Worm (Caenorhabditis elegans): ENCODE measurements around the gene F02A9.7.
A peak's percentile ranks its signal among the peaks of the same experiment; 100 is the strongest.

Gene F02A9.7

ce11 chrIII:9110270-9110669 is 34.8 kb upstream of the F02A9.7 start:
- no peak for TF ChIP-seq hrde-1 (tag; optimal IDR thresholded peaks at IDR 0.05; ENCODE audit: borderline replicate concordance)
- 0 out of 2 replicates have a peak, but pooled peaks have one; percentile 10 for TF ChIP-seq rcor-1 (GFP tag; IDR thresholded peaks at IDR 0.05)
- TF ChIP-seq snpc-1.1 (tag; optimal IDR thresholded peaks at IDR 0.05; ENCODE audit: insufficient read depth): no peak
- TF ChIP-seq madf-8 (GFP tag; conservative IDR thresholded peaks at IDR 0.05): peak; percentile 4; the same call in 1 of the 2 replicates
- TF ChIP-seq aptf-2 (GFP tag; conservative IDR thresholded peaks at IDR 0.05): no peak
- peak; percentile 62 for TF ChIP-seq efl-1 (GFP tag; optimal IDR thresholded peaks at IDR 0.05)
- no peak for TF ChIP-seq hmg-20 (GFP tag; IDR thresholded peaks at IDR 0.05)
- TF ChIP-seq D2030.7 (GFP tag; IDR thresholded peaks at IDR 0.05): no peak
- TF ChIP-seq ccch-3 (GFP tag; optimal IDR thresholded peaks at IDR 0.05): no peak
- TF ChIP-seq nfya-2 (GFP tag; IDR thresholded peaks at IDR 0.05): no peak
- no peak for TF ChIP-seq Y53F4B.3 (GFP tag; IDR thresholded peaks at IDR 0.05)
- no peak for TF ChIP-seq F52B5.7 (tag; optimal IDR thresholded peaks at IDR 0.05)
- TF ChIP-seq lin-26 (GFP tag; IDR thresholded peaks at IDR 0.05): no peak
- TF ChIP-seq ceh-79 (tag; optimal IDR thresholded peaks at IDR 0.05): no peak
- TF ChIP-seq xnd-1 (tag; optimal IDR thresholded peaks at IDR 0.05): peak; percentile 42
- no peak for TF ChIP-seq F22D6.2 (tag; optimal IDR thresholded peaks at IDR 0.05)
- TF ChIP-seq mes-4 (tag; optimal IDR thresholded peaks at IDR 0.05): no peak
- no peak for TF ChIP-seq die-1 (tag; optimal IDR thresholded peaks at IDR 0.05)
- no peak for TF ChIP-seq C06A6.2 (GFP tag; conservative IDR thresholded peaks at IDR 0.05)
- TF ChIP-seq B0261.1 (tag; optimal IDR thresholded peaks at IDR 0.05): no peak
- no peak for TF ChIP-seq hmg-1.2 (GFP tag; IDR thresholded peaks at IDR 0.05)
- TF ChIP-seq snpc-4 (GFP tag; optimal IDR thresholded peaks at IDR 0.05): no peak
- TF ChIP-seq snpc-4 (tag; optimal IDR thresholded peaks at IDR 0.05): no peak
- peak; percentile 77 for TF ChIP-seq madf-6 (GFP tag; IDR thresholded peaks at IDR 0.05)

DNA sequence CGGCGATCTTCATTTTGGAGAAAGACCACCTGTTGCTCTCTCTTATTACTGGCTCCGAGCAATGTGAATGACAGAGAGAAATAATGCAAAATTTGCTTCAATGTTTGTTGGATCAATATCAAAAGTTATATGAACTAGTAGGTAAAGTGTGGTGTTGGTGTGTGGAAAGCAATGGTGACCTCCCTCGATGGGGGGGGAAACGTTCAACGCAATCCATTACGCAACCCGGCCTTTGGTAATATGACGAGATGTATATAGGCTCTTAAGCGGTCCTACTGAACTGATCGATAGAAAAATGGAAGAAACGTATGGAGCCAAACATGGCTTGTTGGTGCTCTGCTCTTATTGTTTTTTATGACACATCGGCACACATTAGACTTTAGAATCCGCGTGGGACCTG is 34.3 kb upstream of the F02A9.7 start:
- TF ChIP-seq attf-5 (GFP tag; optimal IDR thresholded peaks at IDR 0.05): no peak
- no peak for TF ChIP-seq F22D6.2 (tag; optimal IDR thresholded peaks at IDR 0.05)
- no peak for TF ChIP-seq lin-40 (tag; optimal IDR thresholded peaks at IDR 0.05)
- no peak for TF ChIP-seq Y79H2A.3 (GFP tag; conservative IDR thresholded peaks at IDR 0.05)
- no peak for TF ChIP-seq madf-10 (tag; optimal IDR thresholded peaks at IDR 0.05)
- TF ChIP-seq ceh-79 (tag; optimal IDR thresholded peaks at IDR 0.05): no peak
- TF ChIP-seq lin-54 (GFP tag; optimal IDR thresholded peaks at IDR 0.05): no peak
- no peak for TF ChIP-seq zfh-2 (GFP tag; conservative IDR thresholded peaks at IDR 0.05)
- no peak for TF ChIP-seq B0261.1 (tag; optimal IDR thresholded peaks at IDR 0.05)
- TF ChIP-seq zim-3 (tag; optimal IDR thresholded peaks at IDR 0.05): no peak
- no peak for TF ChIP-seq ceh-40 (GFP tag; IDR thresholded peaks at IDR 0.05)
- no peak for TF ChIP-seq sptf-2 (GFP tag; optimal IDR thresholded peaks at IDR 0.05)
- no peak for TF ChIP-seq nfya-2 (GFP tag; IDR thresholded peaks at IDR 0.05)
- no peak for TF ChIP-seq snpc-1.3 (tag; optimal IDR thresholded peaks at IDR 0.05; ENCODE audit: insufficient read depth)
- TF ChIP-seq rcor-1 (GFP tag; IDR thresholded peaks at IDR 0.05): no peak
- no peak for TF ChIP-seq cebp-2 (GFP tag; IDR thresholded peaks at IDR 0.05)
- TF ChIP-seq ceh-91 (GFP tag; IDR thresholded peaks at IDR 0.05): no peak
- TF ChIP-seq mcd-1 (GFP tag; IDR thresholded peaks at IDR 0.05): no peak

DNA sequence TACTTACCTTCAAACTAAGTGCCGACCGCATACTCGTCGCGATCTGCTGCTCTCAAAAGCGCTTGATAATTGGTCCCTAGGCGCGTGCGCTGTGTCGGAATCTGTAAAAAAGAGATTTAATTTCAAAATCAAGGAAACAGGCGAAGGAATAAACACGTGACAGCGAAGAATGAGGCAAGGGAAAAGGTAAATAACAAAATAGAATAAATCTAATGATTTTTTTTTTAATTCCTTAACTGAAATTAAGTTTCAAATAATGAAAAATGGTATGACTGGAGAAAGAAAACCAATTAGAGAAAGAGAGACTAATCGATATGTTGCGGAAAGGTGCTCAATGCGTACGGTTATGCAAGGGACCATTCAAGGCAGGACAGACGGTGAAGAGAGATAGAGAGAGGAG is 33.7 kb upstream of the F02A9.7 start, which contains the start of gene cya-1:
Gene cya-1 (minus strand): TSS at position 101 of the 400 bp plus-strand sequence.
- TF ChIP-seq nhr-27 (tag; optimal IDR thresholded peaks at IDR 0.05) (no peak), cebp-2 (GFP tag; IDR thresholded peaks at IDR 0.05) (no peak), nfyb-1 (GFP tag; IDR thresholded peaks at IDR 0.05) (no peak), madf-6 (GFP tag; IDR thresholded peaks at IDR 0.05) (peak; percentile 8; the same call in 1 of the 2 replicates), attf-6 (GFP tag; IDR thresholded peaks at IDR 0.05) (no peak), Y56A3A.18 (GFP tag; IDR thresholded peaks at IDR 0.05) (no peak), nfya-1 (tag; optimal IDR thresholded peaks at IDR 0.05; ENCODE audit: borderline replicate concordance, insufficient read depth) (no peak)

Data from whole organism, young adult.